Fruit fly (Drosophila melanogaster) whole organism, embryonic: ENCODE results near the gene tex.

Experiments used
- CG10543 ChIP-seq: fragments of 200-800 bp; sonication (Bioruptor generic); optimal IDR thresholded peaks from 3 replicates; lab custom pipeline; 2017; ENCODE audit warnings: missing biosample characterization, mild to moderate bottlenecking, missing genetic modification characterization, moderate library complexity
- CG13424 ChIP-seq: fragments of 200-800 bp; sonication (Bioruptor generic); optimal IDR thresholded peaks from 2 replicates; lab custom pipeline; 2019; ENCODE audit warnings: missing biosample characterization, mild to moderate bottlenecking, missing genetic modification characterization, moderate library complexity
- CG14965 ChIP-seq: fragments of 200-800 bp; sonication (Bioruptor generic); optimal IDR thresholded peaks from 2 replicates; lab custom pipeline; 2016; ENCODE audit warnings: missing biosample characterization, missing genetic modification characterization, borderline replicate concordance
- CG15011 ChIP-seq: fragments of 200-800 bp; sonication (Bioruptor generic); optimal IDR thresholded peaks from 3 replicates; lab custom pipeline; 2018; ENCODE audit warnings: missing biosample characterization, mild to moderate bottlenecking, missing genetic modification characterization
- CG34376 ChIP-seq: fragments of 200-800 bp; sonication (Bioruptor generic); optimal IDR thresholded peaks from 2 replicates; lab custom pipeline; 2018; ENCODE audit warnings: missing biosample characterization, mild to moderate bottlenecking, missing genetic modification characterization
- Kr ChIP-seq: fragments of 200-800 bp; sonication (Bioruptor generic); optimal IDR thresholded peaks from 2 replicates; lab custom pipeline; 2017; ENCODE audit warnings: missing biosample characterization, mild to moderate bottlenecking, missing genetic modification characterization
- Spps ChIP-seq: fragments of 200-800 bp; sonication (Bioruptor generic); optimal IDR thresholded peaks from 2 replicates; lab custom pipeline; 2018; ENCODE audit warnings: missing biosample characterization, mild to moderate bottlenecking, missing genetic modification characterization
- ara ChIP-seq: fragments of 200-800 bp; sonication (Bioruptor generic); IDR thresholded peaks from 2 replicates; pipeline ENCODE4 v1.3.6; 2022; ENCODE audit warnings: missing biosample characterization, missing genetic modification characterization
- da ChIP-seq: fragments of 200-800 bp; sonication (Bioruptor generic); optimal IDR thresholded peaks from 2 replicates; lab custom pipeline; 2016; ENCODE audit warnings: missing biosample characterization, missing genetic modification characterization
- dmrt11E ChIP-seq: fragments of 200-800 bp; sonication (Bioruptor generic); optimal IDR thresholded peaks from 3 replicates; lab custom pipeline; 2018; ENCODE audit warnings: missing biosample characterization, mild to moderate bottlenecking, missing genetic modification characterization, moderate library complexity
- pros ChIP-seq: fragments of 200-800 bp; sonication (Bioruptor generic); optimal IDR thresholded peaks from 3 replicates; lab custom pipeline; 2019; ENCODE audit warnings: missing biosample characterization, mild to moderate bottlenecking, missing genetic modification characterization, moderate library complexity
- psq ChIP-seq: fragments of 200-800 bp; sonication (Bioruptor generic); optimal IDR thresholded peaks from 2 replicates; lab custom pipeline; 2017; ENCODE audit warnings: missing biosample characterization, missing genetic modification characterization
- sug ChIP-seq: fragments of 200-800 bp; optimal IDR thresholded peaks from 2 replicates; lab custom pipeline; 2019; ENCODE audit warnings: missing biosample characterization, mild to moderate bottlenecking, missing genetic modification characterization, moderate library complexity
- wdn ChIP-seq: fragments of 200-800 bp; sonication (Bioruptor generic); IDR thresholded peaks from 2 replicates; pipeline ENCODE4 v1.3.6; 2022; ENCODE audit warnings: missing biosample characterization, missing genetic modification characterization

DNA sequence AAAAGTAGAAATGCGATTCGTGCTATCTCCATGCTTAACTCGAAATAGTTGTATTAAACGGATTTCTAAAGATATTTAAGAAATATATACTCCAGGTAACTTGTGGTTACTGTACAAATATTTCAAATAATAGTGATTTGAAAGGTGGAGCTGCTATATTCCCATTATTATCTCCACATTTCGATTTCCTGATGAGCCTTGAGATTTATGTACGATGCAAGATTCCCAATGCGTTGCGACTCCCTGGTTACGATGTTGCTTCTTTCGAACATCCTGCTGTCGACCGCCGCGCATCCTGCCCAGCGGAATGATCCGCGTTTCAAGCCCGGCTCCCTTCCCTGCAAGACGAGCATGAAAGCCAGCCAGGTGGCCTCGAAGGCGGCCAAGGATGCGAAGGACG, 3.6 kb upstream of the tex start, which contains the start of the genes CG11694 and CG11698:
- TF ChIP-seq sug (tag; lab: Kevin White, UChicago) = no peak
- no peak for TF ChIP-seq dmrt11E (tag; lab: Kevin White, UChicago)
- no peak for TF ChIP-seq Spps (tag; lab: Kevin White, UChicago)
- TF ChIP-seq Kr (GFP tag; lab: Kevin White, UChicago) = no peak
- TF ChIP-seq pros (GFP tag; lab: Kevin White, UChicago) = no peak
- TF ChIP-seq wdn (GFP tag; lab: Robert Waterston, UW) = no peak
- no peak for TF ChIP-seq psq (GFP tag; lab: Kevin White, UChicago)
- TF ChIP-seq CG34376 (GFP tag; lab: Kevin White, UChicago) = no peak
- TF ChIP-seq CG10543 = no peak
- no peak for TF ChIP-seq CG14965 (GFP tag; lab: Kevin White, UChicago)
- TF ChIP-seq CG15011 = no peak
- no peak for TF ChIP-seq ara (GFP tag; lab: Robert Waterston, UW)
- TF ChIP-seq CG13424 (tag; lab: Kevin White, UChicago) = no peak
- no peak for TF ChIP-seq da (GFP tag; lab: Kevin White, UChicago)
